Fruit fly (Drosophila melanogaster): ENCODE data around the gene okr.

The okr gene

DNA sequence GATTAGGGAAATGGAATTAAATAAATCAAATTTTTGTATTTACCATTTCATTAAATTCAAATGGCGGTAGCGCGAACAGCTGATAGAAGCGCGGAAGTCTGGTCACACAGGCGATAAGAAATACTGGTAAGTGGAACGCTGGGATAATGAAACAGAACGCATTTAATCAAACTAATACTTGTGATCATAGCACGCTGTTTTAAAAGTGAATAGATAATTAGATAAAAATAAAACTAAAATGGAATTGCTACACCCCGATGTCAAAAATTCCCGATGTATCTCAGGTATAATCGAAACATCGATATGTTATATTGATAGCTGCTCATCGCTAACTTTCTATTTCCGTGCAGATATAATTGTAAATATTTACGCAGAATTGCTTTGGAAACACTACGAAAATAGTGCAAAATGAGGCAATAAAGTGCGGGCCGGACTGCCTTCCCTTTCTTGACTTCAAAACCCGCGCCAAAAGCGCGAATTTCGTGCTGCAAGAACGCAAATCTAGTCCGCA is at the start of gene okr, which contains the start of gene CG3558:
TSS of gene okr (minus strand) at position 96 of the 511 bp plus-strand sequence.
TSS of gene CG3558 (plus strand) at position 207 of the 511 bp plus-strand sequence.
- TF ChIP-seq CG14655 (GFP tag; optimal IDR thresholded peaks at IDR 0.05) (no peak), fd96Ca (GFP tag; IDR thresholded peaks at IDR 0.05) (no peak), CG15710 (tag; optimal IDR thresholded peaks at IDR 0.05) (no peak), CG17806 (tag; optimal IDR thresholded peaks at IDR 0.05) (no peak), CG12605 (GFP tag; IDR thresholded peaks at IDR 0.05) (no peak), Snoo (tag; optimal IDR thresholded peaks at IDR 0.05) (no peak), CG4496 (GFP tag; IDR thresholded peaks at IDR 0.05) (no peak), Pif1B (GFP tag; optimal IDR thresholded peaks at IDR 0.05) (no peak), CG34367 (tag; optimal IDR thresholded peaks at IDR 0.05) (no peak), Ets98B (GFP tag; IDR thresholded peaks at IDR 0.05) (no peak), CG8159 (tag; optimal IDR thresholded peaks at IDR 0.05) (no peak), D1 (tag; optimal IDR thresholded peaks at IDR 0.05) (no peak), rn (GFP tag; IDR thresholded peaks at IDR 0.05) (no peak), CG9948 (tag; optimal IDR thresholded peaks at IDR 0.05) (no peak), CG10348 (GFP tag; IDR thresholded peaks at IDR 0.05) (no peak), CG8301 (tag; optimal IDR thresholded peaks at IDR 0.05) (no peak), gl (tag; optimal IDR thresholded peaks at IDR 0.05) (no peak), CG13204 (GFP tag; optimal IDR thresholded peaks at IDR 0.05) (no peak), CG32121 (GFP tag; IDR thresholded peaks at IDR 0.05) (no peak), Pif1A (GFP tag; optimal IDR thresholded peaks at IDR 0.05) (no peak)

DNA sequence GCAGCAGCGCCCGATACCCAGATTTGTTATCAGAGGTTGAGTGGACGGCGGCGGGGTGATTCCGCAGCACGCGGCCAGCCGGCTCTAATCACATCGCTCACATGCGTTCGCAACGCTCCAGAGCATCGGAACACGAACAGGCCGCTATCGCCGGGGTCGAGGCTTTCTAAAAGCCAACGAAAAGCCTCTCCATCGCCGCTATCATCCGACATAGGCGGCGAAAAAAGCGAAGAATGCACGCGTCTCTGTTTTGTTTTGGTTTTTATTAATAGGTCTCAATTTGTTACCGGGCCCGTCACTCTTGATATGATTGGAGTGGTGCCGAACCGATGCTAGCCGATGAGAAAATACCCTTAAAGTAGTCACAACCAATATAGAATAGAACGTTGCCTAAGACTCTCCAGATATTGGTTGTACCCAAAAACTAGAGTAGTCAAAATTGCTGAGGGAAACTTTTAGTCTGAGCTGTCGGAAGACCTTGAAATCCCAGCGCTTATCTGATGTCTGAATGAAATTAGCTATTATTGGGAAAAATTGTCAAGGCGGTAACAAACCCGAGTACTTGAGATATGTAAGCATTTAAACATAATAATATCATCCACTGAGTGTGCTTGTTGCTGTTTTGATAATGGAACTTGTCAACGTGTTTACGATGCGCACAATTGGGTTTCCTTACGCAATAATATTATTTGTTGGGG is 49.5 kb upstream of the okr start, which contains the start of gene CG17261:
TSS of gene CG17261 (plus strand) at position 634 of the 698 bp plus-strand sequence.
- TF ChIP-seq EcR (GFP tag; optimal IDR thresholded peaks at IDR 0.05) (no peak), CG32121 (GFP tag; IDR thresholded peaks at IDR 0.05) (0 out of 2 replicates have a peak, but pooled peaks have one; percentile 22), Ets98B (GFP tag; IDR thresholded peaks at IDR 0.05) (no peak)

DNA sequence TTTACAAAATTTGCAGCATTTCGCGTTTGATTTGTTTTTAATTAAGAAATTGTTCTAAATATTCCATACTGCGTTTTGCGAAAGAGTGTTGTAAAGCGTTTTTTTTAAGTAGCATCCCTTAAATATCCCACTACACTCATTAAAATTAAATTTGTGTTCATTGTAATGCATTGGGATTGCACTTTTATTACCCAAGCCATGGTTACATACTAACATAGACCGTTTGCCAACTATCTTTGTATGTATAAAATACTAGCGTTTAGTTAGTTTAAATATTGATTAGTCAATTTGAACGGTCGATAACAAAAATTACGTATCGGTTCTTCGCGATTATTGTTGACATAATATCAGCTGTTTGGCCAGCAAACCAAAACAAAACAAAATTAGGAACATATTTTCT is 47.2 kb upstream of the okr start, which contains the start of the genes cnir and CG17221:
TSS of gene cnir (minus strand) at position 39 of the 400 bp plus-strand sequence.
TSS of gene CG17221 (plus strand) at position 203 of the 400 bp plus-strand sequence.
- TF ChIP-seq CG10348 (GFP tag; IDR thresholded peaks at IDR 0.05) (no peak), Pif1A (GFP tag; optimal IDR thresholded peaks at IDR 0.05) (peak; percentile 61), CG12605 (GFP tag; IDR thresholded peaks at IDR 0.05) (no peak), CG17806 (tag; optimal IDR thresholded peaks at IDR 0.05) (peak; percentile 53), CG9948 (tag; optimal IDR thresholded peaks at IDR 0.05) (peak; percentile 35), fd96Ca (GFP tag; IDR thresholded peaks at IDR 0.05) (peak; percentile 60; the same call in 2 of the 3 replicates), CG8159 (tag; optimal IDR thresholded peaks at IDR 0.05) (peak; percentile 47), CG8301 (tag; optimal IDR thresholded peaks at IDR 0.05) (no peak), Snoo (tag; optimal IDR thresholded peaks at IDR 0.05) (peak; percentile 46), Pif1B (GFP tag; optimal IDR thresholded peaks at IDR 0.05) (peak; percentile 73), CG15710 (tag; optimal IDR thresholded peaks at IDR 0.05) (peak; percentile 58), CG4496 (GFP tag; IDR thresholded peaks at IDR 0.05) (peak; percentile 56; the same call in 2 of the 3 replicates), CG34367 (tag; optimal IDR thresholded peaks at IDR 0.05) (peak; percentile 49)

DNA sequence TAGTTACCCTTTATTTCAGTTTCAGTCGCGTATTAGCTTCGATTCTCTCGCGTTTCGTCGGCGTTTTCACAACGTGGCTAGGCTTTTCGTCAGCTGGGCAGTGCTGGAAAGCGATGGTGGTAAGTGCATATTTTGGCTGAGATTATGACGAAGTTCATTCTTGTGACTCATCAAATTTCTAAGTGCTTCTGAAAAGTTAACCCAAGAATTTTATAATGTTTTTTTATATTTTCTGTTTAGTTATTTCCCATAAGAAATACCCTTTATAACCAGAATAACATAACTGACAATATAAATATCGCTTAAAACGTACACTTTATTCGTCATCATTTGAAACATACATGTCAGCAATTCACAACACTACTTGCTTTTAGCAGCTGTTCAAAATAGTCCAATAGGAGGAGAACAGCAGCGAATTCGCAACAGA is 44.6 kb upstream of the okr start, which contains the start of the genes CG17260 and SerRS:
TSS of gene CG17260 (plus strand) at position 78 of the 427 bp plus-strand sequence.
TSS of gene SerRS (minus strand) at position 251 of the 427 bp plus-strand sequence.
- peak; percentile 82 for TF ChIP-seq rn (GFP tag; IDR thresholded peaks at IDR 0.05)
- TF ChIP-seq CG10348 (GFP tag; IDR thresholded peaks at IDR 0.05) = peak; percentile 90
- no peak for TF ChIP-seq CG14655 (GFP tag; optimal IDR thresholded peaks at IDR 0.05)
- TF ChIP-seq CG15710 (tag; optimal IDR thresholded peaks at IDR 0.05) = peak; percentile 89
- TF ChIP-seq Ets98B (GFP tag; IDR thresholded peaks at IDR 0.05) = peak; percentile 82
- peak; percentile 61 for TF ChIP-seq gl (tag; optimal IDR thresholded peaks at IDR 0.05)
- TF ChIP-seq Pif1A (GFP tag; optimal IDR thresholded peaks at IDR 0.05) = no peak
- peak; percentile 76 for TF ChIP-seq CG34367 (tag; optimal IDR thresholded peaks at IDR 0.05)
- peak; percentile 90 for TF ChIP-seq CG9948 (tag; optimal IDR thresholded peaks at IDR 0.05)
- peak; percentile 90 for TF ChIP-seq CG17806 (tag; optimal IDR thresholded peaks at IDR 0.05)
- peak; percentile 66 for TF ChIP-seq CG12605 (GFP tag; IDR thresholded peaks at IDR 0.05)
- TF ChIP-seq CG8159 (tag; optimal IDR thresholded peaks at IDR 0.05) = peak; percentile 86
- peak; percentile 81 for TF ChIP-seq Snoo (tag; optimal IDR thresholded peaks at IDR 0.05)
- peak; percentile 76 for TF ChIP-seq fd96Ca (GFP tag; IDR thresholded peaks at IDR 0.05)
- no peak for TF ChIP-seq EcR (GFP tag; optimal IDR thresholded peaks at IDR 0.05)
- TF ChIP-seq CG13204 (GFP tag; optimal IDR thresholded peaks at IDR 0.05) = no peak
- no peak for TF ChIP-seq D1 (tag; optimal IDR thresholded peaks at IDR 0.05)
- TF ChIP-seq Pif1B (GFP tag; optimal IDR thresholded peaks at IDR 0.05) = peak; percentile 84
- TF ChIP-seq CG4496 (GFP tag; IDR thresholded peaks at IDR 0.05) = peak; percentile 91
- peak; percentile 86 for TF ChIP-seq CG8301 (tag; optimal IDR thresholded peaks at IDR 0.05)
- peak; percentile 91 for TF ChIP-seq CG32121 (GFP tag; IDR thresholded peaks at IDR 0.05)

DNA sequence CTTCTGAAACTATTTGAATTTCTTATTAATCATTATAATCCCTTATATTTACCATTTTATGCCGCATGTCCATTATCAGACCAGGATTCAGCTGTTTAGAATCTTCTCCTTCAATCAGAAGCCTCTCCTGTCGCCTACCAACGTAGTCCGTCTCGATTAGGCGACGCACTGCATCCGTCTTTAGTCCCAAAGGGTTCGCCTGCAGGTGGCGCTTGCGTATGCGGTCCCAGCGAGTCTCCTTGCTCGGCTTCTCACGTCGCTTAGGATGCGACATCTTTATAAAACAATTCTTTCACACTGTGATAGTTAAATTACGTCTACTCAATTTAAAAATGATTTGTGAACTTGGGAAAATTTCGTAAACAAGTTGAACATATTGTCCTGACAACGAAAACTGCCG is 42.4 kb upstream of the okr start, which contains the start of gene CG17258:
TSS of gene CG17258 (minus strand) at position 380 of the 400 bp plus-strand sequence.
- TF ChIP-seq rn (GFP tag; IDR thresholded peaks at IDR 0.05) = no peak
- no peak for TF ChIP-seq Pif1B (GFP tag; optimal IDR thresholded peaks at IDR 0.05)
- no peak for TF ChIP-seq CG32121 (GFP tag; IDR thresholded peaks at IDR 0.05)
- no peak for TF ChIP-seq CG34367 (tag; optimal IDR thresholded peaks at IDR 0.05)
- no peak for TF ChIP-seq CG10348 (GFP tag; IDR thresholded peaks at IDR 0.05)
- TF ChIP-seq CG14655 (GFP tag; optimal IDR thresholded peaks at IDR 0.05) = no peak
- TF ChIP-seq fd96Ca (GFP tag; IDR thresholded peaks at IDR 0.05) = no peak
- TF ChIP-seq Pif1A (GFP tag; optimal IDR thresholded peaks at IDR 0.05) = no peak
- TF ChIP-seq CG13204 (GFP tag; optimal IDR thresholded peaks at IDR 0.05) = no peak
- no peak for TF ChIP-seq CG17806 (tag; optimal IDR thresholded peaks at IDR 0.05)
- no peak for TF ChIP-seq CG9948 (tag; optimal IDR thresholded peaks at IDR 0.05)
- TF ChIP-seq Ets98B (GFP tag; IDR thresholded peaks at IDR 0.05) = no peak
